Fruit fly (Drosophila melanogaster): ENCODE results near the gene Dbct.

Dbct gene

DNA sequence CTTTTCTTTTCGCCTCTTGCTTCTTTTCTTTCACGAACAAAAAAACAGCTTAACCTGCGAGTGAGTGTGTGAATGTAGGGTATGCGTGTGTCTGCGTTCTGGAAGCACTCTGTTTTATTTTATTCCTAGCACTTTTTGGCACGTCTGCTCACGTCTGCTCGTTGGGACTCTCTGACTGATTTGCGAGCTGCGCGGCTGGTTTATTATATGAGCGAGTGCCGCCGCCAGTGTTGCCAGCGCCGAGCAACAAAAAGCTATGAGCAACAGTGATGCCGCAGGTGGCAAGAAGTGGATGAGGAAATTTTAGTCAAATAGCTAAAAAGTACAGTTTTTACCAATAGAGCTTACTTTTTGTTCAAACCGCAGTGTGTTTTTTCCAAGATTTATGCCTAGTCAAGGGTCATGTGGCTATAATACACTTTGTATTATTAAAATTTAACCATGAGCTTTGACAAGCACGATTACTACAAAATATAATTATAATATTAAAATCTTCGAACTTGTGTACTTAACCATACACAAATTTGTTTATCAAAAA is 9.8 kb upstream of the Dbct start, which contains the start of gene Lsd-2 (continued):
- TF ChIP-seq CG13624 (GFP tag; optimal IDR thresholded peaks at IDR 0.05) (peak; percentile 55), CG4730 (GFP tag; IDR thresholded peaks at IDR 0.05) (no peak), Atf3 (GFP tag; optimal IDR thresholded peaks at IDR 0.05) (no peak), HmgD (GFP tag; optimal IDR thresholded peaks at IDR 0.05) (peak; percentile 44), CG17802 (tag; optimal IDR thresholded peaks at IDR 0.05) (no peak), CG4617 (GFP tag; optimal IDR thresholded peaks at IDR 0.05; ENCODE audit: borderline replicate concordance) (no peak), Kr (GFP tag; optimal IDR thresholded peaks at IDR 0.05) (no peak), YL-1 (GFP tag; optimal IDR thresholded peaks at IDR 0.05) (no peak), fru (optimal IDR thresholded peaks at IDR 0.05) (no peak), Hr39 (optimal IDR thresholded peaks at IDR 0.05) (no peak), rib (GFP tag; IDR thresholded peaks at IDR 0.05) (0 out of 2 replicates have a peak, but pooled peaks have one; percentile 37), bab2 (GFP tag; optimal IDR thresholded peaks at IDR 0.05) (no peak), CG17385 (GFP tag; optimal IDR thresholded peaks at IDR 0.05) (no peak), kay (GFP tag; optimal IDR thresholded peaks at IDR 0.05) (no peak), Lpt (GFP tag; optimal IDR thresholded peaks at IDR 0.05) (no peak), CG14860 (GFP tag; IDR thresholded peaks at IDR 0.05; ENCODE audit: partially characterized antibody) (no peak), nau (GFP tag; optimal IDR thresholded peaks at IDR 0.05) (no peak), tap (tag; optimal IDR thresholded peaks at IDR 0.05) (no peak), gt (GFP tag; IDR thresholded peaks at IDR 0.05) (no peak), tin (GFP tag; optimal IDR thresholded peaks at IDR 0.05) (no peak), Oaz (GFP tag; IDR thresholded peaks at IDR 0.05) (no peak), CG6175 (GFP tag; IDR thresholded peaks at IDR 0.05) (no peak), Abd-B (GFP tag; optimal IDR thresholded peaks at IDR 0.05) (peak; percentile 4), wek (GFP tag; optimal IDR thresholded peaks at IDR 0.05) (no peak), az2 (GFP tag; optimal IDR thresholded peaks at IDR 0.05) (no peak), CG3726 (GFP tag; IDR thresholded peaks at IDR 0.05) (no peak), CG3407 (GFP tag; optimal IDR thresholded peaks at IDR 0.05) (no peak), Fer1 (GFP tag; optimal IDR thresholded peaks at IDR 0.05) (no peak), ap (GFP tag; IDR thresholded peaks at IDR 0.05) (no peak), NFAT (GFP tag; IDR thresholded peaks at IDR 0.05) (peak; percentile 48; the same call in 1 of the 2 replicates), esg (GFP tag; conservative IDR thresholded peaks at IDR 0.05) (no peak), CG12391 (tag; optimal IDR thresholded peaks at IDR 0.05) (peak; percentile 16), CG31224 (GFP tag; IDR thresholded peaks at IDR 0.05) (no peak), lbe (GFP tag; optimal IDR thresholded peaks at IDR 0.05) (no peak), dimm (GFP tag; IDR thresholded peaks at IDR 0.05) (no peak), croc (GFP tag; conservative IDR thresholded peaks at IDR 0.05) (no peak), CG15269 (tag; optimal IDR thresholded peaks at IDR 0.05) (peak; percentile 31), eve (GFP tag; optimal IDR thresholded peaks at IDR 0.05) (no peak), CG14965 (GFP tag; optimal IDR thresholded peaks at IDR 0.05; ENCODE audit: borderline replicate concordance) (no peak), gcm (GFP tag; optimal IDR thresholded peaks at IDR 0.05) (no peak), CG11695 (GFP tag; IDR thresholded peaks at IDR 0.05) (no peak), CG8944 (GFP tag; optimal IDR thresholded peaks at IDR 0.05) (no peak), CG30403 (GFP tag; optimal IDR thresholded peaks at IDR 0.05) (peak; percentile 46), cas (GFP tag; IDR thresholded peaks at IDR 0.05) (no peak), CG3847 (GFP tag; IDR thresholded peaks at IDR 0.05) (0 out of 2 replicates have a peak, but pooled peaks have one; percentile 11), gro (GFP tag; optimal IDR thresholded peaks at IDR 0.05) (peak; percentile 78), CG8388 (GFP tag; optimal IDR thresholded peaks at IDR 0.05) (no peak), Hmr (GFP tag; optimal IDR thresholded peaks at IDR 0.05) (no peak), hkb (optimal IDR thresholded peaks at IDR 0.05) (no peak), hkb (GFP tag; IDR thresholded peaks at IDR 0.05) (peak; percentile 46; the same call in 1 of the 2 replicates), Hr51 (GFP tag; optimal IDR thresholded peaks at IDR 0.05) (no peak), CG34376 (GFP tag; optimal IDR thresholded peaks at IDR 0.05) (peak; percentile 16), Mad (GFP tag; optimal IDR thresholded peaks at IDR 0.05) (no peak)

All from whole organism, embryonic.